Worm (Caenorhabditis elegans) whole organism, L3 larva: ENCODE data around the gene Y75B12B.13.
A peak's percentile ranks its signal among the peaks of the same experiment; 100 is the strongest.

ENCODE experiments used
- elt-2 ChIP-seq: sonication (generic microtip); optimal IDR thresholded peaks from 2 replicates; lab custom pipeline; 2016; ENCODE audit warnings: missing genetic modification reagents, mild to moderate bottlenecking, missing genetic modification characterization, missing compliant biosample characterization
- hmg-11 ChIP-seq: sonication (generic microtip); optimal IDR thresholded peaks from 2 replicates; lab custom pipeline; 2016; ENCODE audit warnings: missing genetic modification characterization, missing compliant biosample characterization
- lin-15B ChIP-seq: fragments of 150-350 bp; optimal IDR thresholded peaks from 2 replicates; lab custom pipeline; 2014; ENCODE audit warnings: missing biosample characterization, missing genetic modification characterization
- mml-1 ChIP-seq: fragments of 150-350 bp; sonication (generic microtip); optimal IDR thresholded peaks from 3 replicates; lab custom pipeline; 2014; ENCODE audit warnings: missing biosample characterization, missing genetic modification characterization
- nfya-1 ChIP-seq: sonication (generic microtip); optimal IDR thresholded peaks from 2 replicates; lab custom pipeline; 2017; ENCODE audit warnings: missing genetic modification characterization, mild to moderate bottlenecking, missing compliant biosample characterization, antibody characterized with exemption, moderate library complexity; ENCODE audit not compliant: insufficient read depth
- nhr-23 ChIP-seq: fragments of 150-350 bp; optimal IDR thresholded peaks from 2 replicates; lab custom pipeline; 2014; ENCODE audit warnings: missing biosample characterization, missing genetic modification reagents, missing genetic modification characterization
- nhr-237 ChIP-seq: fragments of 150-350 bp; optimal IDR thresholded peaks from 2 replicates; lab custom pipeline; 2014; ENCODE audit warnings: missing biosample characterization, missing genetic modification characterization
- nhr-25 ChIP-seq: sonication (generic microtip); optimal IDR thresholded peaks from 2 replicates; lab custom pipeline; 2017; ENCODE audit warnings: missing biosample characterization, missing genetic modification characterization
- nhr-43 ChIP-seq: sonication (generic microtip); optimal IDR thresholded peaks from 2 replicates; lab custom pipeline; 2016; ENCODE audit warnings: mild to moderate bottlenecking, missing genetic modification characterization, missing compliant biosample characterization; ENCODE audit not compliant: poor library complexity, severe bottlenecking
- pha-4 ChIP-seq: fragments of 150-350 bp; optimal IDR thresholded peaks from 2 replicates; lab custom pipeline; 2014; ENCODE audit warnings: missing biosample characterization, missing genetic modification reagents, missing genetic modification characterization
- snpc-4 ChIP-seq: fragments of 150-350 bp; optimal IDR thresholded peaks from 2 replicates; lab custom pipeline; 2014; ENCODE audit warnings: missing biosample characterization, missing genetic modification characterization
- tbx-2 ChIP-seq: sonication (generic microtip); optimal IDR thresholded peaks from 2 replicates; lab custom pipeline; 2016; ENCODE audit warnings: mild to moderate bottlenecking, missing genetic modification characterization, missing compliant biosample characterization

Y75B12B.13 gene

ce11 chrV:15143798-15144197, 50.0 kb downstream of the Y75B12B.13 start, which contains the start of gene K08F9.4:
TSS of gene K08F9.4 (plus strand) at chrV:15144019.
- TF ChIP-seq nfya-1 (tag; lab: Kevin White, UChicago) (peak; percentile 71), nhr-23 (tag; lab: Kevin White, UChicago) (peak; percentile 92), mml-1 (tag; lab: Kevin White, UChicago) (no peak), lin-15B (peak; percentile 87), elt-2 (peak; percentile 7), snpc-4 (peak; percentile 71), nhr-237 (tag; lab: Kevin White, UChicago) (no peak), nhr-25 (tag; lab: Kevin White, UChicago) (peak; percentile 49), hmg-11 (tag; lab: Kevin White, UChicago) (peak; percentile 32), nhr-43 (tag; lab: Kevin White, UChicago) (peak; percentile 52), pha-4 (tag; lab: Kevin White, UChicago) (peak; percentile 93), tbx-2 (no peak)
